Fruit fly (Drosophila melanogaster) whole organism, larva: Measurements from ENCODE around the gene CG8939.

Experiments
- noc ChIP-seq: fragments of 200-800 bp; sonication (Bioruptor generic); optimal IDR thresholded peaks from 3 replicates; lab custom pipeline; 2019; ENCODE audit warnings: missing biosample characterization, mild to moderate bottlenecking, missing genetic modification characterization, moderate library complexity

The CG8939 gene

DNA sequence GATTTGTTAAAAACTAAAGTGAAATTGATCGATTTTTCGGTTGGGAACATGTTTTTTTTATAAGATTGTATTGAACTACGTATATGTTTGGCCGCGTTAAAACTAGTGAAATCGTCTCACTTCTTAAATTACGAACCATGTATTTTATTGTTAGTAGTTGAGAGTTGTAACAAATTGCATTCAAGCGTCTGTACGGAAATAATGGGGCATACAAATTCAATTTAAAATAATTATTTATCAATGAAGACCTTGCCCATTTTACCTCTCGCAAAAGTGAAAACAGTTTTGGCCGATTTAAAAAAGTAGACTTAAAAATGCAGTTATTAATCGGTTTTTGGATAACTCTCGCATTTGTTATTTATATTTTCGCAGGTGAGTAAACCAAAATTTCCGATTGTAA lies 12.0 kb downstream of the CG8939 start, which contains the start of gene Muc14A:
Gene Muc14A (plus strand): TSS at position 301 of the 400 bp plus-strand sequence.
- TF ChIP-seq noc: no peak
